Worm (Caenorhabditis elegans) whole organism, late embryonic: ENCODE measurements around the gene cho-1.

Source experiments
- ceh-48 ChIP-seq: sonication (generic microtip); optimal IDR thresholded peaks from 2 replicates; lab custom pipeline; 2016; ENCODE audit warnings: missing genetic modification characterization, inconsistent platforms, missing compliant biosample characterization
- che-1 ChIP-seq: sonication (generic microtip); optimal IDR thresholded peaks from 2 replicates; lab custom pipeline; 2016; ENCODE audit warnings: mild to moderate bottlenecking, missing genetic modification characterization, missing compliant biosample characterization
- fkh-10 ChIP-seq: fragments of 150-350 bp; optimal IDR thresholded peaks from 2 replicates; lab custom pipeline; 2014; ENCODE audit warnings: missing biosample characterization, missing genetic modification reagents, missing genetic modification characterization
- lim-6 ChIP-seq: sonication (generic microtip); optimal IDR thresholded peaks from 2 replicates; lab custom pipeline; 2016; ENCODE audit warnings: missing genetic modification characterization, missing compliant biosample characterization
- pqm-1 ChIP-seq: sonication (generic microtip); optimal IDR thresholded peaks from 2 replicates; lab custom pipeline; 2016; ENCODE audit warnings: missing genetic modification characterization, missing compliant biosample characterization
- pros-1 ChIP-seq: fragments of 150-350 bp; optimal IDR thresholded peaks from 2 replicates; lab custom pipeline; 2014; ENCODE audit warnings: missing biosample characterization, missing genetic modification reagents, missing genetic modification characterization
- sox-4 ChIP-seq: sonication (generic microtip); optimal IDR thresholded peaks from 2 replicates; lab custom pipeline; 2017; ENCODE audit warnings: mild to moderate bottlenecking, missing genetic modification characterization, inconsistent platforms, missing compliant biosample characterization
- unc-55 ChIP-seq: sonication (generic microtip); optimal IDR thresholded peaks from 2 replicates; lab custom pipeline; 2017; ENCODE audit warnings: missing biosample characterization, missing genetic modification reagents, missing genetic modification characterization

DNA sequence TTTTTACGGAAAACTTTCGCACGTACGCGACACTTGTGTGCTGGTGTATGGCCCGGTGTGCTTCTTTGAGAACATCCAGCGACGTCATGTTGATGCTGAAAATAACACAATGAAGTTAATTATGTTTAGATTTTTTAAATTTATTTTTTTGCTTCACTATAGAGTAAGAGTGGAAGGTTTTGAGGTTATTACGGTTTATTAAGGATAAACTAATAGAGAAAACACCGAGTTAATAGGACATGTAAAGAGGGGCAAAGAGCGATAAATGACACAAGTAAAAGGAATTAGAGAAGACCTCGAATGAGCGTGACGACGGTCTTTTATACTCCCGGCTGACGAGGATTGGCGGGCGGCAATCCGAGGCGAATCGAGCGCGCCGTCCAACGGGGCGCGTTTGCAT lies 25.4 kb downstream of the cho-1 start, which contains the start of gene F58D2.4:
- TF ChIP-seq che-1 (tag; lab: Kevin White, UChicago) (no peak), lim-6 (no peak), sox-4 (tag; lab: Kevin White, UChicago) (no peak), unc-55 (GFP tag; lab: Kevin White, UChicago) (no peak), fkh-10 (GFP tag; lab: Kevin White, UChicago) (no peak), pqm-1 (no peak), pros-1 (tag; lab: Kevin White, UChicago) (no peak), ceh-48 (no peak)
